Fruit fly (Drosophila melanogaster) whole organism, embryonic: ENCODE measurements around the gene teq.

ENCODE experiments used
- ATbp ChIP-seq: fragments of 200-800 bp; sonication (Bioruptor generic); optimal IDR thresholded peaks from 2 replicates; lab custom pipeline; 2017; ENCODE audit warnings: missing biosample characterization, mild to moderate bottlenecking, missing genetic modification characterization, missing genetic modification reagents
- Atf-2 ChIP-seq: fragments of 200-800 bp; sonication (Bioruptor generic); optimal IDR thresholded peaks from 2 replicates; lab custom pipeline; 2016; ENCODE audit warnings: missing biosample characterization, missing genetic modification characterization
- Bgb ChIP-seq: fragments of 200-800 bp; sonication (Bioruptor generic); IDR thresholded peaks from 2 replicates; pipeline ENCODE4 v1.3.6; 2022; ENCODE audit warnings: missing biosample characterization, missing genetic modification characterization; ENCODE audit not compliant: partially characterized antibody
- BtbVII ChIP-seq: fragments of 200-800 bp; sonication (Bioruptor generic); optimal IDR thresholded peaks from 3 replicates; lab custom pipeline; 2017; ENCODE audit warnings: missing biosample characterization, mild to moderate bottlenecking, missing genetic modification characterization
- CG11085 ChIP-seq: fragments of 200-800 bp; sonication (Bioruptor generic); IDR thresholded peaks from 2 replicates; pipeline ENCODE4 v1.3.6; 2022; ENCODE audit warnings: missing biosample characterization, missing genetic modification characterization
- CG12071 ChIP-seq: fragments of 200-800 bp; sonication (Bioruptor generic); optimal IDR thresholded peaks from 3 replicates; lab custom pipeline; 2018; ENCODE audit warnings: missing biosample characterization, mild to moderate bottlenecking, missing genetic modification characterization
- CG12769 ChIP-seq: fragments of 200-800 bp; sonication (Bioruptor generic); optimal IDR thresholded peaks from 2 replicates; lab custom pipeline; 2019; ENCODE audit warnings: missing biosample characterization, mild to moderate bottlenecking, missing genetic modification characterization, moderate library complexity
- CG14441 ChIP-seq: fragments of 200-800 bp; sonication (Bioruptor generic); IDR thresholded peaks from 2 replicates; pipeline ENCODE4 v1.3.6; 2022; ENCODE audit warnings: missing biosample characterization, missing genetic modification characterization
- CG14860 ChIP-seq: fragments of 200-800 bp; sonication (Bioruptor generic); IDR thresholded peaks from 3 replicates; pipeline ENCODE4 v1.3.6; 2022; ENCODE audit warnings: missing biosample characterization, missing genetic modification characterization; ENCODE audit not compliant: partially characterized antibody
- CG15479 ChIP-seq: fragments of 200-800 bp; sonication (Bioruptor generic); optimal IDR thresholded peaks from 3 replicates; lab custom pipeline; 2019; ENCODE audit warnings: missing biosample characterization, mild to moderate bottlenecking, missing genetic modification characterization, moderate library complexity
- CG1647 ChIP-seq: fragments of 200-800 bp; sonication (Bioruptor generic); optimal IDR thresholded peaks from 3 replicates; lab custom pipeline; 2016; ENCODE audit warnings: missing biosample characterization, missing genetic modification characterization
- CG16813 ChIP-seq: fragments of 200-800 bp; sonication (Bioruptor generic); IDR thresholded peaks from 3 replicates; pipeline ENCODE4 v1.3.6; 2022; ENCODE audit warnings: missing biosample characterization, missing genetic modification characterization; ENCODE audit not compliant: partially characterized antibody
- CG17328 ChIP-seq: fragments of 200-800 bp; sonication (Bioruptor generic); IDR thresholded peaks from 2 replicates; pipeline ENCODE4 v1.3.6; 2022; ENCODE audit warnings: missing biosample characterization, missing genetic modification characterization
- CG2199 ChIP-seq: fragments of 200-800 bp; sonication (Bioruptor generic); IDR thresholded peaks from 3 replicates; pipeline ENCODE4 v1.3.6; 2022; ENCODE audit warnings: missing biosample characterization, missing genetic modification characterization
- CG2889 ChIP-seq: fragments of 200-800 bp; sonication (Bioruptor generic); IDR thresholded peaks from 3 replicates; pipeline ENCODE4 v1.3.6; 2022; ENCODE audit warnings: missing biosample characterization, missing genetic modification characterization
- CG31224 ChIP-seq: fragments of 200-800 bp; sonication (Bioruptor generic); IDR thresholded peaks from 2 replicates; pipeline ENCODE4 v1.3.6; 2022; ENCODE audit warnings: missing biosample characterization, missing genetic modification characterization
- CG32772 ChIP-seq: fragments of 200-800 bp; sonication (Bioruptor generic); IDR thresholded peaks from 2 replicates; pipeline ENCODE4 v1.3.6; 2022; ENCODE audit warnings: missing biosample characterization, missing genetic modification characterization
- CG42726 ChIP-seq: fragments of 200-800 bp; sonication (Bioruptor generic); IDR thresholded peaks from 2 replicates; pipeline ENCODE4 v1.3.6; 2022; ENCODE audit warnings: missing biosample characterization, missing genetic modification characterization; ENCODE audit not compliant: partially characterized antibody
- CG4404 ChIP-seq: fragments of 200-800 bp; sonication (Bioruptor generic); IDR thresholded peaks from 2 replicates; pipeline ENCODE4 v1.3.6; 2022; ENCODE audit warnings: missing biosample characterization, missing genetic modification characterization
- CG6654 ChIP-seq: fragments of 200-800 bp; sonication (Bioruptor generic); optimal IDR thresholded peaks from 2 replicates; lab custom pipeline; 2017; ENCODE audit warnings: missing biosample characterization, mild to moderate bottlenecking, missing genetic modification characterization
- CG6791 ChIP-seq: fragments of 200-800 bp; sonication (Bioruptor generic); IDR thresholded peaks from 3 replicates; pipeline ENCODE4 v1.3.6; 2022; ENCODE audit warnings: missing biosample characterization, missing genetic modification characterization; ENCODE audit not compliant: partially characterized antibody
- CG7963 ChIP-seq: fragments of 200-800 bp; sonication (Bioruptor generic); IDR thresholded peaks from 3 replicates; pipeline ENCODE4 v1.3.6; 2022; ENCODE audit warnings: missing biosample characterization, missing genetic modification characterization; ENCODE audit not compliant: partially characterized antibody
- CG9876 ChIP-seq: fragments of 200-800 bp; sonication (Bioruptor generic); optimal IDR thresholded peaks from 2 replicates; lab custom pipeline; 2016; ENCODE audit warnings: missing biosample characterization, missing genetic modification characterization
- Chrac-16 ChIP-seq: fragments of 200-800 bp; sonication (Bioruptor generic); optimal IDR thresholded peaks from 3 replicates; lab custom pipeline; 2016; ENCODE audit warnings: missing biosample characterization, missing genetic modification characterization
- CrebB ChIP-seq: fragments of 200-800 bp; sonication (Bioruptor generic); optimal IDR thresholded peaks from 3 replicates; lab custom pipeline; 2018; ENCODE audit warnings: missing biosample characterization, mild to moderate bottlenecking, missing genetic modification characterization
- Hmr ChIP-seq: fragments of 200-800 bp; sonication (Bioruptor generic); optimal IDR thresholded peaks from 3 replicates; lab custom pipeline; 2017; ENCODE audit warnings: mild to moderate bottlenecking, missing biosample characterization, missing genetic modification reagents, missing genetic modification characterization
- Med ChIP-seq: fragments of 200-800 bp; sonication (Bioruptor generic); peaks from one replicate; lab custom pipeline; 2016; ENCODE audit warnings: missing biosample characterization, missing genetic modification characterization, mild to moderate bottlenecking, inconsistent platforms, moderate library complexity
- Pdp1 ChIP-seq, 2 experiments: fragments of 200-800 bp; sonication (Bioruptor generic); optimal IDR thresholded peaks; 3 replicates each; lab custom pipeline; 2016; ENCODE audit warnings: missing biosample characterization in 2 of 2, missing genetic modification characterization in 2 of 2, mild to moderate bottlenecking in 1 of 2, moderate library complexity in 1 of 2
- Spps ChIP-seq: fragments of 200-800 bp; sonication (Bioruptor generic); optimal IDR thresholded peaks from 2 replicates; lab custom pipeline; 2018; ENCODE audit warnings: missing biosample characterization, mild to moderate bottlenecking, missing genetic modification characterization
- Sry-δ ChIP-seq: fragments of 200-800 bp; sonication (Bioruptor generic); optimal IDR thresholded peaks from 2 replicates; lab custom pipeline; 2016; ENCODE audit warnings: missing biosample characterization, missing genetic modification characterization
- Ssrp ChIP-seq: fragments of 200-800 bp; sonication (Bioruptor generic); optimal IDR thresholded peaks from 2 replicates; lab custom pipeline; 2018; ENCODE audit warnings: missing biosample characterization, mild to moderate bottlenecking, missing genetic modification characterization, moderate library complexity
- Xrp1 ChIP-seq: fragments of 200-800 bp; sonication (Bioruptor generic); IDR thresholded peaks from 2 replicates; pipeline ENCODE4 v1.3.6; 2022; ENCODE audit warnings: missing biosample characterization, missing genetic modification characterization
- amos ChIP-seq: fragments of 200-800 bp; sonication (Bioruptor generic); IDR thresholded peaks from 2 replicates; pipeline ENCODE4 v1.3.6; 2022; ENCODE audit warnings: missing biosample characterization, missing genetic modification characterization; ENCODE audit not compliant: partially characterized antibody
- aop ChIP-seq: fragments of 200-800 bp; sonication (Bioruptor generic); IDR thresholded peaks from 2 replicates; pipeline ENCODE4 v1.3.6; 2022; ENCODE audit warnings: missing biosample characterization, missing genetic modification characterization
- bab2 ChIP-seq: fragments of 200-800 bp; sonication (Bioruptor generic); optimal IDR thresholded peaks from 2 replicates; lab custom pipeline; 2016; ENCODE audit warnings: missing biosample characterization, missing genetic modification characterization
- bbx ChIP-seq: fragments of 200-800 bp; sonication (Bioruptor generic); IDR thresholded peaks from 2 replicates; pipeline ENCODE4 v1.3.6; 2022; ENCODE audit warnings: missing biosample characterization, missing genetic modification characterization; ENCODE audit not compliant: partially characterized antibody
- gem ChIP-seq: fragments of 200-800 bp; sonication (Bioruptor generic); optimal IDR thresholded peaks from 2 replicates; lab custom pipeline; 2019; ENCODE audit warnings: missing biosample characterization, mild to moderate bottlenecking, missing genetic modification characterization, moderate library complexity
- gro ChIP-seq: fragments of 200-800 bp; sonication (Bioruptor generic); optimal IDR thresholded peaks from 2 replicates; lab custom pipeline; 2016; ENCODE audit warnings: missing biosample characterization, missing genetic modification characterization
- gsb-n ChIP-seq: fragments of 200-800 bp; sonication (Bioruptor generic); optimal IDR thresholded peaks from 3 replicates; lab custom pipeline; 2018; ENCODE audit warnings: missing biosample characterization, mild to moderate bottlenecking, missing genetic modification characterization
- gt ChIP-seq: fragments of 200-800 bp; sonication (Bioruptor generic); IDR thresholded peaks from 2 replicates; pipeline ENCODE4 v1.3.6; 2022; ENCODE audit warnings: missing biosample characterization, missing genetic modification characterization
- lmd ChIP-seq: fragments of 200-800 bp; sonication (Bioruptor generic); IDR thresholded peaks from 2 replicates; pipeline ENCODE4 v1.3.6; 2022; ENCODE audit warnings: missing biosample characterization, missing genetic modification characterization
- phol ChIP-seq: fragments of 200-800 bp; sonication (Bioruptor generic); optimal IDR thresholded peaks from 3 replicates; lab custom pipeline; 2018; ENCODE audit warnings: missing biosample characterization, mild to moderate bottlenecking, missing genetic modification characterization, moderate library complexity
- salm ChIP-seq: fragments of 200-800 bp; sonication (Bioruptor generic); optimal IDR thresholded peaks from 2 replicates; lab custom pipeline; 2018; ENCODE audit warnings: missing biosample characterization, mild to moderate bottlenecking, missing genetic modification characterization
- sd ChIP-seq: fragments of 200-800 bp; sonication (Bioruptor generic); optimal IDR thresholded peaks from 3 replicates; lab custom pipeline; 2018; ENCODE audit warnings: missing biosample characterization, mild to moderate bottlenecking, missing genetic modification characterization, moderate library complexity
- sens ChIP-seq: fragments of 200-800 bp; sonication (Bioruptor generic); peaks from one replicate; lab custom pipeline; 2016; ENCODE audit warnings: missing biosample characterization, missing genetic modification characterization
- sqz ChIP-seq: fragments of 200-800 bp; sonication (Bioruptor generic); optimal IDR thresholded peaks from 3 replicates; lab custom pipeline; 2018; ENCODE audit warnings: missing biosample characterization, mild to moderate bottlenecking, missing genetic modification characterization

teq gene

dm6 chr3L:9054822-9055407 is 19.5 kb upstream of the teq start (continued):
- TF ChIP-seq Chrac-16 (GFP tag; lab: Kevin White, UChicago) = no peak
- TF ChIP-seq bbx (GFP tag; lab: Robert Waterston, UW) = peak; percentile 26; the same call in 1 of the 2 replicates
- peak; percentile 74 for TF ChIP-seq amos (GFP tag; lab: Robert Waterston, UW)
- no peak for TF ChIP-seq gt
- TF ChIP-seq Spps (tag; lab: Kevin White, UChicago) = no peak
- TF ChIP-seq CG6791 (GFP tag; lab: Robert Waterston, UW) = peak; percentile 63; the same call in 2 of the 3 replicates
- TF ChIP-seq phol (tag; lab: Kevin White, UChicago) = no peak
- no peak for TF ChIP-seq Atf-2 (GFP tag; lab: Kevin White, UChicago)
- TF ChIP-seq Bgb (GFP tag; lab: Robert Waterston, UW) = peak; percentile 73
- peak; percentile 84 for TF ChIP-seq CG2199
- peak; percentile 59 for TF ChIP-seq Med (GFP tag; lab: Kevin White, UChicago)
- TF ChIP-seq salm (tag; lab: Kevin White, UChicago) = no peak
- peak; percentile 68; the same call in 2 of the 3 replicates for TF ChIP-seq CG16813 (GFP tag; lab: Robert Waterston, UW)
- TF ChIP-seq Xrp1 (GFP tag; lab: Robert Waterston, UW) = no peak
- no peak for TF ChIP-seq BtbVII
- peak; percentile 31; the same call in 1 of the 3 replicates for TF ChIP-seq CG7963 (GFP tag; lab: Robert Waterston, UW)
- no peak for TF ChIP-seq lmd
- TF ChIP-seq sens (GFP tag; lab: Kevin White, UChicago) = peak; percentile 56
- no peak for TF ChIP-seq CG14441
- TF ChIP-seq CG42726 (GFP tag; lab: Robert Waterston, UW) = peak; percentile 65
- TF ChIP-seq gro (GFP tag; lab: Kevin White, UChicago) = no peak

DNA sequence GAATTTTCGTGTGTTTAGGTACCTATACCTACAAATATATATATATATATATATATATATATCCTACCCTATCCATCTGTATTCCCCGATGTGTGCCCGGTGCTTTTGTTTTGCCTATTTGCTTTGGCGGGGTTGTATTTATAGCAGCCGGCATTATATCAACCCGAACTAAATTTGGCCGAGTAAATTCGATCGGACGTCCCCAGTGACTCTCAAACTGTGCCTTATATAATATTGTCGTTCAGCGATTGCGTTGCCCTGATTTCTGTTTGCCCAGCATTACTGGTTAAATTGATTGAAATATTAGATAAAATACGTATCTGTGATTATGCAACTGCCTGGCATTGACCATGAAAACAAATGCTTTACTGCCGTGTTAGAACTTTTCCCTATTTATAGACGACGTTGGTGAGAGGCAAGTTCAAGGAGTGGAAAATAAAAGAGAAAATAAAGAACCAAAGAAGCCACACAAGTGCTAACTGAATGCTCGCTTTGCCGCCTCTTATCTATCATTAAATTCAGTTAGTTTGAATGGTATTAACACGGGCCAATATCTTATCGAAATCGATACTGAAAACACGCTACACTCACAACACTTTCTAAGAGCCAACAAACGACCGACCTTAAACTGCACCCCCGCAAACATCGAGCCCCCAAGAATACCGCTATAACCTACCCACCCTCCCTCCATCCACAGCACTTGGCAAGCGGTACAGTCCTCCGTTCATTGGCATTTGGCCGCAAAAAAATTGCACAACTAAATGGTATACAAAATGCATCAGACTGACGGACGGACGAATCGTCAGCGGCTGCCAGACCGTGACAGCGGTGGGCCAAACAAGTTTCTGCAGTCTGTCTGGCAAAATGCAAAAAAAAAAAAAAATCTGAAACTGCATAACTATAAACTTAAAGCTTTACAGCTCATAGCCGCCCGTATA is 18.3 kb upstream of the teq start:
- TF ChIP-seq gem (tag; lab: Kevin White, UChicago) = no peak
- no peak for TF ChIP-seq aop (GFP tag; lab: Robert Waterston, UW)
- no peak for TF ChIP-seq CrebB (tag; lab: Kevin White, UChicago)
- peak; percentile 31 for TF ChIP-seq sens (GFP tag; lab: Kevin White, UChicago)
- peak; percentile 37; the same call in 1 of the 2 replicates for TF ChIP-seq CG31224 (GFP tag; lab: Robert Waterston, UW)
- TF ChIP-seq CG1647 (GFP tag; lab: Kevin White, UChicago) = no peak
- peak; percentile 7 for TF ChIP-seq Hmr (GFP tag; lab: Kevin White, UChicago)
- TF ChIP-seq sd (tag; lab: Kevin White, UChicago) = no peak
- no peak for TF ChIP-seq CG6791 (GFP tag; lab: Robert Waterston, UW)
- no peak for TF ChIP-seq Ssrp (tag; lab: Kevin White, UChicago)
- no peak for TF ChIP-seq bab2
- no peak for TF ChIP-seq CG2889
- no peak for TF ChIP-seq CG15479 (GFP tag; lab: Kevin White, UChicago)
- TF ChIP-seq CG11085 (GFP tag; lab: Robert Waterston, UW) = no peak
- TF ChIP-seq CG12769 (tag; lab: Kevin White, UChicago) = peak; percentile 68
- no peak for TF ChIP-seq CG12071
- peak; percentile 86 for TF ChIP-seq CG6654
- TF ChIP-seq ATbp (GFP tag; lab: Kevin White, UChicago) = no peak
- TF ChIP-seq sqz (GFP tag; lab: Kevin White, UChicago) = no peak
- TF ChIP-seq CG32772 (GFP tag; lab: Robert Waterston, UW) = no peak
- no peak for TF ChIP-seq Sry-δ (GFP tag; lab: Kevin White, UChicago)
- no peak for TF ChIP-seq CG17328 (GFP tag; lab: Robert Waterston, UW)
- no peak for TF ChIP-seq gsb-n
- no peak for TF ChIP-seq CG9876
- TF ChIP-seq Pdp1 (GFP tag; optimal IDR thresholded peaks at IDR 0.05; lab: Kevin White, UChicago) = peak in 1 of 2 experiments; percentile 95
- TF ChIP-seq CG14860 (GFP tag; lab: Robert Waterston, UW) = no peak
- no peak for TF ChIP-seq CG4404 (GFP tag; lab: Robert Waterston, UW)
